Fruit fly (Drosophila melanogaster) whole organism, prepupa: Measurements from ENCODE around the gene CG10337.

Experiments
- Blimp-1 ChIP-seq: fragments of 200-800 bp; sonication (Bioruptor generic); optimal IDR thresholded peaks from 3 replicates; lab custom pipeline; 2017; ENCODE audit warnings: missing biosample characterization, missing genetic modification characterization, mild to moderate bottlenecking, moderate library complexity, missing genetic modification reagents
- CG10631 ChIP-seq: fragments of 200-800 bp; sonication (Bioruptor generic); optimal IDR thresholded peaks from 2 replicates; lab custom pipeline; 2016; ENCODE audit warnings: missing biosample characterization, missing genetic modification characterization
- CG10669 ChIP-seq: fragments of 200-800 bp; sonication (Bioruptor generic); optimal IDR thresholded peaks from 3 replicates; lab custom pipeline; 2018; ENCODE audit warnings: missing biosample characterization, mild to moderate bottlenecking, missing genetic modification characterization, moderate library complexity
- CG11294 ChIP-seq: fragments of 200-800 bp; sonication (Bioruptor generic); IDR thresholded peaks from 2 replicates; pipeline ENCODE4 v1.3.6; 2022; ENCODE audit warnings: missing biosample characterization, missing genetic modification characterization
- CG11762 ChIP-seq: fragments of 200-800 bp; sonication (Bioruptor generic); optimal IDR thresholded peaks from 3 replicates; lab custom pipeline; 2016; ENCODE audit warnings: missing biosample characterization, missing genetic modification characterization; ENCODE audit not compliant: insufficient read depth
- CG11902 ChIP-seq: fragments of 200-800 bp; sonication (Bioruptor generic); optimal IDR thresholded peaks from 3 replicates; lab custom pipeline; 2016; ENCODE audit warnings: missing biosample characterization, missing genetic modification characterization
- CG15336 ChIP-seq: fragments of 200-800 bp; sonication (Bioruptor generic); IDR thresholded peaks from 2 replicates; pipeline ENCODE4 v1.3.6; 2022; ENCODE audit warnings: missing biosample characterization, missing genetic modification characterization
- CG1621 ChIP-seq: fragments of 200-800 bp; sonication (Bioruptor generic); optimal IDR thresholded peaks from 3 replicates; lab custom pipeline; 2018; ENCODE audit warnings: missing biosample characterization, mild to moderate bottlenecking, missing genetic modification characterization
- CG16779 ChIP-seq: fragments of 200-800 bp; sonication (Bioruptor generic); optimal IDR thresholded peaks from 3 replicates; lab custom pipeline; 2017; ENCODE audit warnings: missing biosample characterization, mild to moderate bottlenecking, missing genetic modification characterization
- CG3032 ChIP-seq: fragments of 200-800 bp; optimal IDR thresholded peaks from 2 replicates; lab custom pipeline; 2019; ENCODE audit warnings: missing biosample characterization, mild to moderate bottlenecking, missing genetic modification characterization, moderate library complexity
- CG31627 ChIP-seq: fragments of 200-800 bp; sonication (Bioruptor generic); optimal IDR thresholded peaks from 3 replicates; lab custom pipeline; 2016; ENCODE audit warnings: missing biosample characterization, missing genetic modification characterization
- CG32006 ChIP-seq: fragments of 200-800 bp; sonication (Bioruptor generic); optimal IDR thresholded peaks from 3 replicates; lab custom pipeline; 2017; ENCODE audit warnings: missing biosample characterization, mild to moderate bottlenecking, missing genetic modification characterization
- CG34406 ChIP-seq: fragments of 200-800 bp; sonication (Bioruptor generic); optimal IDR thresholded peaks from 3 replicates; lab custom pipeline; 2016; ENCODE audit warnings: missing biosample characterization, missing genetic modification characterization
- CG3919 ChIP-seq: fragments of 200-800 bp; sonication (Bioruptor generic); optimal IDR thresholded peaks from 3 replicates; lab custom pipeline; 2016; ENCODE audit warnings: missing biosample characterization, missing genetic modification characterization
- CG4318 ChIP-seq: fragments of 200-800 bp; sonication (Bioruptor generic); optimal IDR thresholded peaks from 3 replicates; lab custom pipeline; 2017; ENCODE audit warnings: missing biosample characterization, mild to moderate bottlenecking, missing genetic modification characterization
- CG6163 ChIP-seq: fragments of 200-800 bp; sonication (Bioruptor generic); IDR thresholded peaks from 3 replicates; pipeline ENCODE4 v1.3.6; 2022; ENCODE audit warnings: missing biosample characterization, missing genetic modification characterization
- CG6276 ChIP-seq: fragments of 200-800 bp; sonication (Bioruptor generic); optimal IDR thresholded peaks from 2 replicates; lab custom pipeline; 2017; ENCODE audit warnings: missing biosample characterization, mild to moderate bottlenecking, missing genetic modification characterization
- CG6792 ChIP-seq: fragments of 200-800 bp; sonication (Bioruptor generic); optimal IDR thresholded peaks from 3 replicates; lab custom pipeline; 2016; ENCODE audit warnings: missing biosample characterization, missing genetic modification characterization
- CG6808 ChIP-seq: fragments of 200-800 bp; sonication (Bioruptor generic); optimal IDR thresholded peaks from 3 replicates; lab custom pipeline; 2017; ENCODE audit warnings: missing biosample characterization, missing genetic modification characterization, mild to moderate bottlenecking, moderate library complexity, missing genetic modification reagents
- CG7368 ChIP-seq: fragments of 200-800 bp; sonication (Bioruptor generic); optimal IDR thresholded peaks from 3 replicates; lab custom pipeline; 2016; ENCODE audit warnings: missing biosample characterization, missing genetic modification characterization
- CG8319 ChIP-seq: fragments of 200-800 bp; sonication (Bioruptor generic); optimal IDR thresholded peaks from 3 replicates; lab custom pipeline; 2016; ENCODE audit warnings: missing biosample characterization, missing genetic modification characterization
- CG8632 ChIP-seq: fragments of 200-800 bp; sonication (Bioruptor generic); optimal IDR thresholded peaks from 3 replicates; lab custom pipeline; 2016; ENCODE audit warnings: missing biosample characterization, missing genetic modification characterization
- Eip75B ChIP-seq: fragments of 200-800 bp; sonication (Bioruptor generic); optimal IDR thresholded peaks from 3 replicates; lab custom pipeline; 2016; ENCODE audit warnings: missing biosample characterization, missing genetic modification characterization
- Eip78C ChIP-seq: fragments of 200-800 bp; sonication (Bioruptor generic); peaks from one replicate; lab custom pipeline; 2016; ENCODE audit warnings: missing biosample characterization, missing genetic modification characterization
- Ets21C ChIP-seq: fragments of 200-800 bp; sonication (Bioruptor generic); optimal IDR thresholded peaks from 3 replicates; lab custom pipeline; 2016; ENCODE audit warnings: missing biosample characterization, missing genetic modification characterization
- Ets96B ChIP-seq: fragments of 200-800 bp; optimal IDR thresholded peaks from 2 replicates; lab custom pipeline; 2019; ENCODE audit warnings: missing biosample characterization, mild to moderate bottlenecking, missing genetic modification characterization, moderate library complexity
- Gug ChIP-seq: fragments of 200-800 bp; sonication (Bioruptor generic); IDR thresholded peaks from 2 replicates; pipeline ENCODE4 v1.3.6; 2022; ENCODE audit warnings: missing biosample characterization, missing genetic modification characterization
- Hr39 ChIP-seq: fragments of 200-800 bp; sonication (Bioruptor generic); optimal IDR thresholded peaks from 2 replicates; lab custom pipeline; 2016; ENCODE audit warnings: missing biosample characterization, missing genetic modification characterization
- Hr4 ChIP-seq: fragments of 200-800 bp; sonication (Bioruptor generic); optimal IDR thresholded peaks from 3 replicates; lab custom pipeline; 2016; ENCODE audit warnings: missing biosample characterization, missing genetic modification characterization
- Lpt ChIP-seq: fragments of 200-800 bp; sonication (Bioruptor generic); optimal IDR thresholded peaks from 3 replicates; lab custom pipeline; 2016; ENCODE audit warnings: missing biosample characterization, missing genetic modification characterization
- Met ChIP-seq: fragments of 200-800 bp; sonication (Bioruptor generic); optimal IDR thresholded peaks from 3 replicates; lab custom pipeline; 2016; ENCODE audit warnings: missing biosample characterization, missing genetic modification characterization
- OdsH ChIP-seq: fragments of 200-800 bp; sonication (Bioruptor generic); optimal IDR thresholded peaks from 3 replicates; lab custom pipeline; 2016; ENCODE audit warnings: missing biosample characterization, missing genetic modification characterization
- Smox ChIP-seq: fragments of 200-800 bp; sonication (Bioruptor generic); optimal IDR thresholded peaks from 3 replicates; lab custom pipeline; 2016; ENCODE audit warnings: missing biosample characterization, missing genetic modification characterization
- Sox102F ChIP-seq: fragments of 200-800 bp; sonication (Bioruptor generic); optimal IDR thresholded peaks from 2 replicates; lab custom pipeline; 2016; ENCODE audit warnings: missing biosample characterization, mild to moderate bottlenecking, missing genetic modification characterization
- Sox14 ChIP-seq: fragments of 200-800 bp; sonication (Bioruptor generic); optimal IDR thresholded peaks from 3 replicates; lab custom pipeline; 2016; ENCODE audit warnings: missing biosample characterization, missing genetic modification characterization
- Sox15 ChIP-seq: fragments of 200-800 bp; sonication (Bioruptor generic); optimal IDR thresholded peaks from 3 replicates; lab custom pipeline; 2016; ENCODE audit warnings: missing biosample characterization, missing genetic modification characterization
- achi ChIP-seq: fragments of 200-800 bp; sonication (Bioruptor generic); optimal IDR thresholded peaks from 3 replicates; lab custom pipeline; 2016; ENCODE audit warnings: missing biosample characterization, missing genetic modification characterization
- acj6 ChIP-seq: fragments of 200-800 bp; sonication (Bioruptor generic); optimal IDR thresholded peaks from 3 replicates; lab custom pipeline; 2016; ENCODE audit warnings: missing biosample characterization, missing genetic modification characterization
- cyc ChIP-seq: fragments of 200-800 bp; sonication (Bioruptor generic); optimal IDR thresholded peaks from 3 replicates; lab custom pipeline; 2016; ENCODE audit warnings: missing biosample characterization, missing genetic modification characterization
- eg ChIP-seq: fragments of 200-800 bp; sonication (Bioruptor generic); IDR thresholded peaks from 3 replicates; pipeline ENCODE4 v1.3.6; 2022; ENCODE audit warnings: missing biosample characterization, missing genetic modification characterization
- esn ChIP-seq: fragments of 200-800 bp; sonication (Bioruptor generic); optimal IDR thresholded peaks from 2 replicates; lab custom pipeline; 2016; ENCODE audit warnings: missing biosample characterization, mild to moderate bottlenecking, missing genetic modification characterization, moderate library complexity
- lz ChIP-seq: fragments of 200-800 bp; sonication (Bioruptor generic); optimal IDR thresholded peaks from 3 replicates; lab custom pipeline; 2016; ENCODE audit warnings: missing biosample characterization, missing genetic modification characterization
- net ChIP-seq: fragments of 200-800 bp; sonication (Bioruptor generic); optimal IDR thresholded peaks from 3 replicates; lab custom pipeline; 2016; ENCODE audit warnings: missing biosample characterization, missing genetic modification characterization
- pdm3 ChIP-seq: fragments of 200-800 bp; sonication (Bioruptor generic); optimal IDR thresholded peaks from 3 replicates; lab custom pipeline; 2016; ENCODE audit warnings: missing biosample characterization, missing genetic modification characterization
- salr ChIP-seq, 2 experiments: fragments of 200-800 bp; sonication (Bioruptor generic); optimal IDR thresholded peaks; 3 replicates each; lab custom pipeline; 2016 to 2018; ENCODE audit warnings: missing biosample characterization in 2 of 2, missing genetic modification characterization in 2 of 2, mild to moderate bottlenecking in 1 of 2
- spab ChIP-seq: fragments of 200-800 bp; sonication (Bioruptor generic); optimal IDR thresholded peaks from 2 replicates; lab custom pipeline; 2017; ENCODE audit warnings: missing biosample characterization, mild to moderate bottlenecking, missing genetic modification characterization, missing genetic modification reagents
- ss ChIP-seq, 2 experiments: fragments of 200-800 bp; sonication (Bioruptor generic); optimal IDR thresholded peaks; 2 replicates in 1 of 2; 3 replicates in 1 of 2; lab custom pipeline; 2017 to 2018; ENCODE audit warnings: mild to moderate bottlenecking in 2 of 2, missing biosample characterization in 2 of 2, missing genetic modification characterization in 2 of 2, moderate library complexity in 1 of 2
- svp ChIP-seq: fragments of 200-800 bp; sonication (Bioruptor generic); peaks from one replicate; lab custom pipeline; 2016; ENCODE audit warnings: missing biosample characterization, missing genetic modification characterization
- topi ChIP-seq: fragments of 200-800 bp; sonication (Bioruptor generic); optimal IDR thresholded peaks from 3 replicates; lab custom pipeline; 2016; ENCODE audit warnings: missing biosample characterization, missing genetic modification characterization

Gene CG10337

dm6 chr2L:19582185-19582584 lies 35.4 kb upstream of the CG10337 start, which contains the start of gene Hakai:
TSS of gene Hakai (minus strand) at chr2L:19582474.
- peak; percentile 5 for TF ChIP-seq Sox15
- no peak for TF ChIP-seq CG6808 (GFP tag; lab: Kevin White, UChicago)
- peak; percentile 30 for TF ChIP-seq CG34406
- TF ChIP-seq Smox, result peak; percentile 44
- peak; percentile 42 for TF ChIP-seq achi (GFP tag; lab: Kevin White, UChicago)
- TF ChIP-seq CG1621 (tag; lab: Kevin White, UChicago), result peak; percentile 6
- TF ChIP-seq Sox14 (GFP tag; lab: Kevin White, UChicago), result peak; percentile 57
- peak; percentile 39 for TF ChIP-seq CG10631 (GFP tag; lab: Kevin White, UChicago)
- TF ChIP-seq Eip75B (GFP tag; lab: Kevin White, UChicago), result peak; percentile 40
- TF ChIP-seq cyc, result peak; percentile 64
- peak; percentile 37 for TF ChIP-seq CG7368 (GFP tag; lab: Kevin White, UChicago)
- TF ChIP-seq CG6276, result no peak
- peak; percentile 29 for TF ChIP-seq pdm3
- TF ChIP-seq CG8632 (GFP tag; lab: Kevin White, UChicago), result no peak
- peak; percentile 30 for TF ChIP-seq CG32006
- TF ChIP-seq ss (GFP tag; optimal IDR thresholded peaks at IDR 0.05; lab: Kevin White, UChicago), result peak in 1 of 2 experiments; percentile 29
- TF ChIP-seq Hr39 (GFP tag; lab: Kevin White, UChicago), result peak; percentile 55
- TF ChIP-seq Lpt (GFP tag; lab: Kevin White, UChicago), result no peak
- TF ChIP-seq esn (GFP tag; lab: Kevin White, UChicago), result peak; percentile 53
- TF ChIP-seq net (GFP tag; lab: Kevin White, UChicago), result peak; percentile 34
- no peak for TF ChIP-seq CG11762 (GFP tag; lab: Kevin White, UChicago)
- peak; percentile 67; the same call in 1 of the 3 replicates for TF ChIP-seq CG6163
- TF ChIP-seq CG15336 (GFP tag; lab: Robert Waterston, UW), result no peak
- TF ChIP-seq lz (GFP tag; lab: Kevin White, UChicago), result peak; percentile 51
- peak; percentile 57 for TF ChIP-seq Eip78C (GFP tag; lab: Kevin White, UChicago)
- peak; percentile 50 for TF ChIP-seq OdsH
- TF ChIP-seq Met (GFP tag; lab: Kevin White, UChicago), result peak; percentile 46
- no peak for TF ChIP-seq Blimp-1 (GFP tag; lab: Kevin White, UChicago)
- no peak for TF ChIP-seq svp
- peak; percentile 67 for TF ChIP-seq Hr4 (GFP tag; lab: Kevin White, UChicago)
- no peak for TF ChIP-seq CG4318 (GFP tag; lab: Kevin White, UChicago)
- TF ChIP-seq Sox102F (GFP tag; lab: Kevin White, UChicago), result no peak
- no peak for TF ChIP-seq Gug (GFP tag; lab: Robert Waterston, UW)
- TF ChIP-seq CG3032 (tag; lab: Kevin White, UChicago), result peak; percentile 36
- TF ChIP-seq CG6792 (GFP tag; lab: Kevin White, UChicago), result no peak
- TF ChIP-seq salr (GFP tag; optimal IDR thresholded peaks at IDR 0.05; lab: Kevin White, UChicago), result no peak
- peak; percentile 25 for TF ChIP-seq Ets21C (GFP tag; lab: Kevin White, UChicago)
- peak; percentile 35 for TF ChIP-seq CG11902 (GFP tag; lab: Kevin White, UChicago)
- TF ChIP-seq CG16779 (tag; lab: Kevin White, UChicago), result no peak
- TF ChIP-seq CG3919, result peak; percentile 74
- TF ChIP-seq eg (GFP tag; lab: Robert Waterston, UW), result 0 out of 3 replicates have a peak, but pooled peaks have one; percentile 43
- TF ChIP-seq CG10669 (GFP tag; lab: Kevin White, UChicago), result no peak
- TF ChIP-seq spab (GFP tag; lab: Kevin White, UChicago), result no peak
- peak; percentile 12 for TF ChIP-seq Ets96B (tag; lab: Kevin White, UChicago)
- TF ChIP-seq CG8319 (GFP tag; lab: Kevin White, UChicago), result peak; percentile 26
- peak; percentile 61 for TF ChIP-seq CG31627 (GFP tag; lab: Kevin White, UChicago)
- TF ChIP-seq acj6 (GFP tag; lab: Kevin White, UChicago), result peak; percentile 30
- peak; percentile 53 for TF ChIP-seq topi (GFP tag; lab: Kevin White, UChicago)
- TF ChIP-seq CG11294 (GFP tag; lab: Robert Waterston, UW), result peak; percentile 9; the same call in 1 of the 2 replicates
